Fruit fly (Drosophila melanogaster): ENCODE data around the gene Sec61gamma.

The Sec61gamma gene

DNA sequence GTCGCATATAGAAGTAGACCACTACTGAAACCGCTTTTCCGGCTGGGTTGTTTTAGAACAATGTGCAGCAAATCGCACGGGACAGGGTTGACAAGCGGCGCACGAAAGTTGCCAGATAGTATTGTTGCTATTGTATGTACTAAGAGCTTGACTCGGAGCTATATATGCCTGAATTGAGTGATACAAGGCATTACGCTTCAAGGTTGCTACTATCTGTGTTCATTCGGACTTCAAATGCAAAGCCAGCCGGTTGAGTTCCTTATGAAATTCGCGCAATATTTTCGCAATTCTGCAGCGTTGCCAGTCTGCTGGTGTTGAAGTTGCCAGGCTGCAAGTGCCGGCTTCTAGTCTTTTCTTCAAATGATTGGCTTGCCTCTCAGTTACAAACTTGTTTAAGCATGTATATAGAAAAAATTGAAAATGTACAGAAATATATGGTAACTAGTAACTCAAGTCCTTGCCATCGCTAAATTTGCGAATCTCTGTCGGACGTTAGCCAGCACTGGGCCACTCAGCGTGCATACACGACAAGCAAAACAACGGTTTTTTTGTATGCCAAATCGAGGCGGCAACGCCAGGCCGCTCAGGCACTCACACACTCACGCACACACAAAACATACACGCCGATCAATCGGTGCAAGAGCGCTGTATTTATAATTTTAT, 8.8 kb downstream of the Sec61gamma start, which contains the start of the genes Ranbp21 and Elys (continued):
- TF ChIP-seq HmgZ (tag; optimal IDR thresholded peaks at IDR 0.05) (peak; percentile 28), maf-S (GFP tag; optimal IDR thresholded peaks at IDR 0.05) (peak; percentile 43), scrt (GFP tag; optimal IDR thresholded peaks at IDR 0.05) (no peak), CG18764 (GFP tag; optimal IDR thresholded peaks at IDR 0.05) (no peak), ci (GFP tag; IDR thresholded peaks at IDR 0.05) (peak; percentile 56; the same call in 1 of the 3 replicates), hb (GFP tag; IDR thresholded peaks at IDR 0.05; ENCODE audit: partially characterized antibody) (0 out of 3 replicates have a peak, but pooled peaks have one; percentile 56), Hr3 (GFP tag; optimal IDR thresholded peaks at IDR 0.05) (peak; percentile 46), Hmr (GFP tag; optimal IDR thresholded peaks at IDR 0.05) (no peak), mam (GFP tag; optimal IDR thresholded peaks at IDR 0.05) (peak; percentile 66), CG4820 (GFP tag; optimal IDR thresholded peaks at IDR 0.05) (peak; percentile 16), nau (GFP tag; optimal IDR thresholded peaks at IDR 0.05) (no peak), NK7.1 (GFP tag; optimal IDR thresholded peaks at IDR 0.05) (peak; percentile 36), CG3726 (GFP tag; IDR thresholded peaks at IDR 0.05) (no peak), gsb-n (tag; optimal IDR thresholded peaks at IDR 0.05) (no peak), Vsx1 (GFP tag; optimal IDR thresholded peaks at IDR 0.05) (no peak), ems (GFP tag; optimal IDR thresholded peaks at IDR 0.05) (peak; percentile 61), CG13775 (GFP tag; optimal IDR thresholded peaks at IDR 0.05) (peak; percentile 58), al (GFP tag; IDR thresholded peaks at IDR 0.05) (peak; percentile 49; the same call in 1 of the 2 replicates), dati (GFP tag; IDR thresholded peaks at IDR 0.05) (no peak), Taf1 (GFP tag; IDR thresholded peaks at IDR 0.05) (no peak), CG10321 (GFP tag; IDR thresholded peaks at IDR 0.05) (no peak), trh (GFP tag; optimal IDR thresholded peaks at IDR 0.05) (no peak), Blimp-1 (GFP tag; optimal IDR thresholded peaks at IDR 0.05) (no peak), tll (GFP tag; optimal IDR thresholded peaks at IDR 0.05) (no peak), CG4707 (GFP tag; optimal IDR thresholded peaks at IDR 0.05) (no peak), Dp (GFP tag; optimal IDR thresholded peaks at IDR 0.05) (peak; percentile 44), Fer3 (tag; optimal IDR thresholded peaks at IDR 0.05) (peak; percentile 3), CG6272 (GFP tag; IDR thresholded peaks at IDR 0.05) (peak; percentile 40; the same call in 1 of the 2 replicates), CG10654 (GFP tag; optimal IDR thresholded peaks at IDR 0.05) (no peak), dmrt11E (tag; optimal IDR thresholded peaks at IDR 0.05) (peak; percentile 45), CG9215 (GFP tag; IDR thresholded peaks at IDR 0.05) (peak; percentile 62), CG7372 (GFP tag; IDR thresholded peaks at IDR 0.05) (peak; percentile 32; the same call in 1 of the 2 replicates), dysf (GFP tag; IDR thresholded peaks at IDR 0.05) (peak; percentile 55), Jarid2 (GFP tag; optimal IDR thresholded peaks at IDR 0.05) (no peak), CG12219 (GFP tag; optimal IDR thresholded peaks at IDR 0.05) (no peak), CG17361 (GFP tag; IDR thresholded peaks at IDR 0.05) (no peak; the same call in 2 of the 3 replicates), ewg (GFP tag; optimal IDR thresholded peaks at IDR 0.05) (no peak), Asciz (GFP tag; optimal IDR thresholded peaks at IDR 0.05) (no peak), CG5180 (GFP tag; optimal IDR thresholded peaks at IDR 0.05) (no peak), Mrtf (GFP tag; IDR thresholded peaks at IDR 0.05) (no peak), CG6791 (GFP tag; IDR thresholded peaks at IDR 0.05; ENCODE audit: partially characterized antibody) (peak; percentile 6; the same call in 1 of the 3 replicates), da (GFP tag; optimal IDR thresholded peaks at IDR 0.05) (peak; percentile 24), Deaf1 (tag; optimal IDR thresholded peaks at IDR 0.05) (no peak), ttk (GFP tag; IDR thresholded peaks at IDR 0.05) (peak; percentile 51; the same call in 1 of the 2 replicates), Hey (tag; optimal IDR thresholded peaks at IDR 0.05) (no peak), seq (GFP tag; IDR thresholded peaks at IDR 0.05) (no peak), sd (tag; optimal IDR thresholded peaks at IDR 0.05) (no peak), slou (GFP tag; optimal IDR thresholded peaks at IDR 0.05) (no peak), CG18599 (GFP tag; optimal IDR thresholded peaks at IDR 0.05) (no peak)

All from whole organism, embryonic.